Worm (Caenorhabditis elegans) whole organism, L4 larva: Measurements from ENCODE around the gene dac-1.

Experiments used
- F10B5.3 ChIP-seq: sonication (generic microtip); optimal IDR thresholded peaks from 2 replicates; lab custom pipeline; 2016; ENCODE audit warnings: mild to moderate bottlenecking, missing genetic modification characterization, missing compliant biosample characterization
- F26F4.8 ChIP-seq: fragments of 200-800 bp; sonication (Bioruptor generic); conservative IDR thresholded peaks from 2 replicates; pipeline ENCODE4 v1.3.6; 2022; ENCODE audit warnings: missing genetic modification characterization, missing compliant biosample characterization
- F49E8.2 ChIP-seq: sonication (generic microtip); optimal IDR thresholded peaks from 2 replicates; lab custom pipeline; 2016; ENCODE audit warnings: missing compliant biosample characterization, mild to moderate bottlenecking, missing genetic modification characterization, borderline replicate concordance
- R02D3.7 ChIP-seq: fragments of 150-350 bp; sonication (generic microtip); optimal IDR thresholded peaks from 3 replicates; lab custom pipeline; 2014; ENCODE audit warnings: missing biosample characterization, missing genetic modification characterization
- ZK546.5 ChIP-seq, 2 experiments: sonication (generic microtip); optimal IDR thresholded peaks; 2 replicates each; lab custom pipeline; 2017; ENCODE audit warnings: missing biosample characterization in 2 of 2, missing genetic modification characterization in 2 of 2
- aha-1 ChIP-seq: fragments of 150-350 bp; peaks from one replicate; lab custom pipeline; 2014; ENCODE audit warnings: missing biosample characterization, missing genetic modification characterization
- arid-1 ChIP-seq: fragments of 200-800 bp; sonication (Bioruptor generic); conservative IDR thresholded peaks from 2 replicates; pipeline ENCODE4 v1.3.6; 2022; ENCODE audit warnings: missing genetic modification reagents, missing genetic modification characterization, missing compliant biosample characterization
- ceh-32 ChIP-seq: sonication (generic microtip); optimal IDR thresholded peaks from 2 replicates; lab custom pipeline; 2016; ENCODE audit warnings: mild to moderate bottlenecking, missing genetic modification characterization, missing compliant biosample characterization; ENCODE audit not compliant: poor library complexity
- ceh-44 ChIP-seq: fragments of 200-800 bp; sonication (Bioruptor generic); IDR thresholded peaks from 2 replicates; pipeline ENCODE4 v1.3.6; 2022; ENCODE audit warnings: missing genetic modification reagents, missing genetic modification characterization, missing compliant biosample characterization
- ceh-82 ChIP-seq: sonication (generic microtip); optimal IDR thresholded peaks from 2 replicates; lab custom pipeline; 2017; ENCODE audit warnings: missing biosample characterization, missing genetic modification characterization
- ces-1 ChIP-seq: fragments of 150-350 bp; sonication (generic microtip); optimal IDR thresholded peaks from 4 replicates; lab custom pipeline; 2014; ENCODE audit warnings: missing biosample characterization, missing genetic modification reagents, missing genetic modification characterization
- ctbp-1 ChIP-seq: fragments of 200-800 bp; sonication (Bioruptor generic); IDR thresholded peaks from 2 replicates; pipeline ENCODE4 v1.3.6; 2022; ENCODE audit warnings: missing genetic modification reagents, missing genetic modification characterization, missing compliant biosample characterization
- daf-16 ChIP-seq, 3 experiments: sonication (generic microtip); optimal IDR thresholded peaks; 2 replicates each; lab custom pipeline; 2016 to 2017; ENCODE audit warnings: missing genetic modification characterization in 3 of 3, missing genetic modification reagents in 3 of 3, mild to moderate bottlenecking in 2 of 3, missing compliant biosample characterization in 2 of 3, missing biosample characterization in 1 of 3, moderate library complexity in 1 of 3
- daf-8 ChIP-seq: fragments of 200-800 bp; sonication (Bioruptor generic); IDR thresholded peaks from 2 replicates; pipeline ENCODE4 v1.3.6; 2022; ENCODE audit warnings: missing genetic modification characterization, missing compliant biosample characterization
- dmd-8 ChIP-seq: fragments of 200-800 bp; sonication (Bioruptor generic); IDR thresholded peaks from 2 replicates; pipeline ENCODE4 v1.3.6; 2022; ENCODE audit warnings: missing genetic modification characterization, missing compliant biosample characterization
- egl-27 ChIP-seq: sonication (generic microtip); optimal IDR thresholded peaks from 3 replicates; lab custom pipeline; 2017; ENCODE audit warnings: missing biosample characterization, missing genetic modification reagents, missing genetic modification characterization
- egl-43 ChIP-seq: fragments of 200-800 bp; sonication (Bioruptor generic); IDR thresholded peaks from 2 replicates; pipeline ENCODE4 v1.3.6; 2022; ENCODE audit warnings: missing genetic modification reagents, missing genetic modification characterization, missing compliant biosample characterization
- fkh-10 ChIP-seq: fragments of 150-350 bp; optimal IDR thresholded peaks from 2 replicates; lab custom pipeline; 2014; ENCODE audit warnings: missing biosample characterization, missing genetic modification reagents, missing genetic modification characterization
- gei-8 ChIP-seq: fragments of 200-800 bp; sonication (Bioruptor generic); optimal IDR thresholded peaks from 2 replicates; lab custom pipeline; 2018; ENCODE audit warnings: mild to moderate bottlenecking, missing genetic modification characterization, missing compliant biosample characterization
- hlh-30 ChIP-seq: sonication (generic microtip); optimal IDR thresholded peaks from 2 replicates; lab custom pipeline; 2017; ENCODE audit warnings: antibody characterized with exemption, mild to moderate bottlenecking, missing genetic modification characterization, missing compliant biosample characterization; ENCODE audit not compliant: insufficient read depth
- hmg-1.1 ChIP-seq: fragments of 200-800 bp; sonication (Bioruptor generic); IDR thresholded peaks from 2 replicates; pipeline ENCODE4 v1.3.6; 2022; ENCODE audit warnings: missing genetic modification reagents, missing genetic modification characterization, missing compliant biosample characterization
- jun-1 ChIP-seq: fragments of 150-350 bp; optimal IDR thresholded peaks from 2 replicates; lab custom pipeline; 2014; ENCODE audit warnings: missing biosample characterization, missing genetic modification reagents, missing genetic modification characterization
- lim-7 ChIP-seq: fragments of 200-800 bp; sonication (Bioruptor generic); IDR thresholded peaks from 2 replicates; pipeline ENCODE4 v1.3.6; 2022; ENCODE audit warnings: missing genetic modification characterization, missing compliant biosample characterization
- lin-1 ChIP-seq: fragments of 200-800 bp; sonication (Bioruptor generic); IDR thresholded peaks from 2 replicates; pipeline ENCODE4 v1.3.6; 2022; ENCODE audit warnings: missing genetic modification reagents, missing genetic modification characterization, missing compliant biosample characterization
- lin-13 ChIP-seq: fragments of 150-350 bp; optimal IDR thresholded peaks from 2 replicates; lab custom pipeline; 2014; ENCODE audit warnings: missing biosample characterization, missing genetic modification reagents, missing genetic modification characterization
- lin-29 ChIP-seq: fragments of 200-800 bp; sonication (Bioruptor generic); IDR thresholded peaks from 2 replicates; pipeline ENCODE4 v1.3.6; 2022; ENCODE audit warnings: missing genetic modification reagents, missing genetic modification characterization, missing compliant biosample characterization
- lin-38 ChIP-seq: fragments of 200-800 bp; sonication (Bioruptor generic); IDR thresholded peaks from 2 replicates; pipeline ENCODE4 v1.3.6; 2022; ENCODE audit warnings: missing genetic modification reagents, missing genetic modification characterization, missing compliant biosample characterization
- lin-39 ChIP-seq: fragments of 150-350 bp; optimal IDR thresholded peaks from 2 replicates; lab custom pipeline; 2014; ENCODE audit warnings: missing biosample characterization, missing genetic modification reagents, missing genetic modification characterization
- mep-1 ChIP-seq: fragments of 150-350 bp; sonication (generic microtip); optimal IDR thresholded peaks from 3 replicates; lab custom pipeline; 2014; ENCODE audit warnings: missing biosample characterization, missing genetic modification characterization
- mxl-2 ChIP-seq: fragments of 200-800 bp; sonication (Bioruptor generic); conservative IDR thresholded peaks from 2 replicates; pipeline ENCODE4 v1.3.6; 2022; ENCODE audit warnings: missing genetic modification reagents, missing genetic modification characterization, missing compliant biosample characterization
- nhr-10 ChIP-seq: fragments of 150-350 bp; optimal IDR thresholded peaks from 2 replicates; lab custom pipeline; 2014; ENCODE audit warnings: missing biosample characterization, missing genetic modification characterization
- nhr-102 ChIP-seq: sonication (generic microtip); optimal IDR thresholded peaks from 2 replicates; lab custom pipeline; 2016; ENCODE audit warnings: mild to moderate bottlenecking, missing genetic modification characterization, moderate library complexity, missing compliant biosample characterization
- nhr-25 ChIP-seq: sonication (generic microtip); optimal IDR thresholded peaks from 2 replicates; lab custom pipeline; 2017; ENCODE audit warnings: missing genetic modification characterization, mild to moderate bottlenecking, missing compliant biosample characterization, antibody characterized with exemption, moderate library complexity, borderline replicate concordance; ENCODE audit not compliant: insufficient read depth
- nhr-41 ChIP-seq: fragments of 200-800 bp; sonication (Bioruptor generic); IDR thresholded peaks from 2 replicates; pipeline ENCODE4 v1.3.6; 2022; ENCODE audit warnings: missing genetic modification reagents, missing genetic modification characterization, missing compliant biosample characterization
- nhr-42 ChIP-seq: fragments of 200-800 bp; sonication (Bioruptor generic); IDR thresholded peaks from 2 replicates; pipeline ENCODE4 v1.3.6; 2022; ENCODE audit warnings: missing genetic modification characterization, missing compliant biosample characterization
- nhr-48 ChIP-seq: sonication (generic microtip); optimal IDR thresholded peaks from 2 replicates; lab custom pipeline; 2016; ENCODE audit warnings: mild to moderate bottlenecking, missing genetic modification characterization, missing compliant biosample characterization
- nhr-76 ChIP-seq: fragments of 150-350 bp; optimal IDR thresholded peaks from 2 replicates; lab custom pipeline; 2014; ENCODE audit warnings: missing biosample characterization, missing genetic modification characterization
- php-3 ChIP-seq: fragments of 200-800 bp; sonication (Bioruptor generic); IDR thresholded peaks from 2 replicates; pipeline ENCODE4 v1.3.6; 2022; ENCODE audit warnings: missing genetic modification reagents, missing genetic modification characterization, missing compliant biosample characterization
- pqm-1 ChIP-seq: sonication (generic microtip); optimal IDR thresholded peaks from 2 replicates; lab custom pipeline; 2017; ENCODE audit warnings: missing biosample characterization, missing genetic modification characterization
- set-16 ChIP-seq: fragments of 200-800 bp; sonication (Bioruptor generic); IDR thresholded peaks from 2 replicates; pipeline ENCODE4 v1.3.6; 2022; ENCODE audit warnings: missing genetic modification reagents, missing genetic modification characterization, missing compliant biosample characterization
- snpc-1.2 ChIP-seq: fragments of 200-800 bp; sonication (Bioruptor generic); IDR thresholded peaks from 2 replicates; pipeline ENCODE4 v1.3.6; 2022; ENCODE audit warnings: missing genetic modification reagents, missing genetic modification characterization, missing compliant biosample characterization
- snpc-4 ChIP-seq: fragments of 150-350 bp; optimal IDR thresholded peaks from 2 replicates; lab custom pipeline; 2014; ENCODE audit warnings: missing biosample characterization, missing genetic modification characterization
- spr-3 ChIP-seq: fragments of 200-800 bp; sonication (Bioruptor generic); optimal IDR thresholded peaks from 2 replicates; lab custom pipeline; 2018; ENCODE audit warnings: mild to moderate bottlenecking, missing genetic modification characterization, missing compliant biosample characterization
- tra-1 ChIP-seq: fragments of 200-800 bp; sonication (Bioruptor generic); IDR thresholded peaks from 2 replicates; pipeline ENCODE4 v1.3.6; 2022; ENCODE audit warnings: missing genetic modification reagents, missing genetic modification characterization, missing compliant biosample characterization
- unc-62 ChIP-seq, 3 experiments: fragments of 150-350 bp in 1 of 3; sonication (generic microtip); optimal IDR thresholded peaks in 2 of 3; peaks in 1 of 3; 1 replicate in 1 of 3; 2 replicates in 2 of 3; lab custom pipeline; 2014 to 2017; ENCODE audit warnings: missing biosample characterization in 3 of 3, missing genetic modification characterization in 3 of 3, missing genetic modification reagents in 3 of 3, missing genotype in 1 of 3
- zag-1 ChIP-seq: fragments of 150-350 bp; optimal IDR thresholded peaks from 2 replicates; lab custom pipeline; 2014; ENCODE audit warnings: missing biosample characterization, missing genetic modification characterization
- zfp-3 ChIP-seq: fragments of 200-800 bp; sonication (Bioruptor generic); conservative IDR thresholded peaks from 2 replicates; pipeline ENCODE4 v1.3.6; 2022; ENCODE audit warnings: missing genetic modification reagents, missing genetic modification characterization, missing compliant biosample characterization
- ztf-11 ChIP-seq: fragments of 150-350 bp; optimal IDR thresholded peaks from 2 replicates; lab custom pipeline; 2014; ENCODE audit warnings: missing biosample characterization, missing genetic modification characterization

dac-1 gene

DNA sequence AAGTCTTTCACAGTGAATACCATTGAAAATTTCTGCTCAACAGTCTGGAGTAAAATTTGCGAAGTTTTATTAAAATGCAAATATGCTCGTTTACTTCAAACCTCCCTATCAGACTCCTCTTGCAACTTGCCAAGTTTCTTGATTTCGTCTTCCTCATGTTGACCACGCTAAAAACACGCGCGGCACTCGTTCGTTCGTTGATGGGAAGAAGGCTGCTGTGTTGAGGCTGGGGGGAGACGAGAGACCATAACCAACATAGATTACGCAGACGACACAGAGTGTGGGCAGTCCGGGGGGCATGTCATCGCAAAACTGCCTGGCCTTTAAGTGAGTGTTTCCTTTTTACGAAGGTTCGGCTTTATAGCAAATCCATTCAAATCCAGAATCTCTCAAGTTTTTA is 28.1 kb downstream of the dac-1 start (continued):
- TF ChIP-seq mxl-2 (GFP tag; lab: Robert Waterston, UW): peak; percentile 44; the same call in 1 of the 2 replicates

DNA sequence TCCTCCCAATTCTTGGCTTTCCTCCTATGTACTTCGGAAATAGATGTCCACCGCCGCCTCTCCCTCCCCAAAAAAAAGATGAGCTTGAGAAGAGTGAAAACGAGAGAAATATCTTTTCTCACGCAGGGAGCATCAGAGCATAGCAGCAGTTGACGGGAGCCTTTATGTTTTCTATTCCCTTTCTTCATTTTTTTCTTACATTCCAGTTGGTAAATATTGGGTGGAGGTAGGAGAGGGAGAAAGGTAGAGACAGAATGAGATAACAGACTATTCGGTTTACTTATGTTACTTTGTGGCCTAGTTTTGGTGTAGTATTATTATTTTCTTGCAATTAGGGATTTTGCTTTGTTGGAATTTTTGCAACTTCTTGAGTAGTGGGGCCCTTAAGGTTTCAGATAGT is 28.6 kb downstream of the dac-1 start:
- TF ChIP-seq ceh-32 (tag; lab: Kevin White, UChicago): no peak
- no peak for TF ChIP-seq arid-1
- no peak for TF ChIP-seq lin-38 (GFP tag; lab: Robert Waterston, UW)
- TF ChIP-seq daf-16 (GFP tag; optimal IDR thresholded peaks at IDR 0.05; lab: Kevin White, UChicago): no peak
- peak; percentile 17 for TF ChIP-seq daf-16 (tag; optimal IDR thresholded peaks at IDR 0.05; lab: Kevin White, UChicago)
- no peak for TF ChIP-seq zag-1
- no peak for TF ChIP-seq daf-8
- TF ChIP-seq egl-27: no peak
- no peak for TF ChIP-seq nhr-41 (GFP tag; lab: Robert Waterston, UW)
- TF ChIP-seq F10B5.3 (tag; lab: Kevin White, UChicago): no peak
- no peak for TF ChIP-seq snpc-4
- TF ChIP-seq jun-1 (tag; lab: Kevin White, UChicago): no peak
- TF ChIP-seq hlh-30 (tag; lab: Kevin White, UChicago): no peak
- TF ChIP-seq unc-62 (GFP tag; optimal IDR thresholded peaks at IDR 0.05 in 1 of 2; lab: Kevin White, UChicago): peak in 1 of 2 experiments; percentile 43
- TF ChIP-seq unc-62 (tag; optimal IDR thresholded peaks at IDR 0.05; lab: Kevin White, UChicago): no peak
- TF ChIP-seq fkh-10 (GFP tag; lab: Kevin White, UChicago): no peak
- TF ChIP-seq nhr-102: no peak
- TF ChIP-seq lin-13 (GFP tag; lab: Kevin White, UChicago): no peak

DNA sequence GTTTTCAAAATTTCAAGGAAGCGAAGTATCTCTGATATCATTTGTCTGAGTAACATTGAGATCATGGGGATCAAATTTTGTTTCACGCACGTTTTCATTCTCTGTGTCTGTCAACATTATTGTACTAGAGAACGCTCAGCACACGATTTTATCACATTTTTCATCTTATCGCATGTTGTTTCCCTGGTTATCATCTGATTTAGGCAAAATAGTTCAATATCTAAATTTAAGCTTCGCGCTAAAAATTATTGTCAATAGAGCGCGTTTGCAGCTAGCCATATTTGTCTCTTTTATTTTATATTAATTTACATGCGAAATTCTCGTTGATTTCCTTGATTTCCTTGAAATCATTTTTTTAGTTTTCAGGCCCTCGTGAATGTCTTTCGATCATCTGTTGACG is 29.5 kb downstream of the dac-1 start, which contains the start of gene K02F3.2:
Gene K02F3.2 (plus strand): TSS at position 357 of the 400 bp plus-strand sequence.
- no peak for TF ChIP-seq egl-43 (GFP tag; lab: Robert Waterston, UW)
- TF ChIP-seq lin-29: no peak
- no peak for TF ChIP-seq F26F4.8 (GFP tag; lab: Robert Waterston, UW)
- no peak for TF ChIP-seq nhr-10 (tag; lab: Kevin White, UChicago)
- no peak for TF ChIP-seq hmg-1.1 (GFP tag; lab: Robert Waterston, UW)
- no peak for TF ChIP-seq nhr-41 (GFP tag; lab: Robert Waterston, UW)
- TF ChIP-seq gei-8 (GFP tag; lab: Kevin White, UChicago): no peak
- no peak for TF ChIP-seq php-3 (GFP tag; lab: Robert Waterston, UW)
- no peak for TF ChIP-seq zfp-3 (GFP tag; lab: Robert Waterston, UW)
- no peak for TF ChIP-seq lim-7 (GFP tag; lab: Robert Waterston, UW)
- no peak for TF ChIP-seq ZK546.5 (tag; optimal IDR thresholded peaks at IDR 0.05; lab: Kevin White, UChicago)
- no peak for TF ChIP-seq ceh-82
- no peak for TF ChIP-seq spr-3 (GFP tag; lab: Kevin White, UChicago)
- TF ChIP-seq set-16 (GFP tag; lab: Robert Waterston, UW): no peak
- no peak for TF ChIP-seq egl-27
- peak; percentile 84 for TF ChIP-seq aha-1
- TF ChIP-seq ctbp-1: no peak
- TF ChIP-seq lin-1: no peak
- peak; percentile 1 for TF ChIP-seq pqm-1
- TF ChIP-seq dmd-8 (GFP tag; lab: Robert Waterston, UW): no peak
- TF ChIP-seq ces-1: no peak
- peak; percentile 53 for TF ChIP-seq nhr-48 (tag; lab: Kevin White, UChicago)
- no peak for TF ChIP-seq tra-1
- no peak for TF ChIP-seq F49E8.2 (tag; lab: Kevin White, UChicago)
- TF ChIP-seq nhr-42: no peak
- no peak for TF ChIP-seq nhr-76 (tag; lab: Kevin White, UChicago)
- TF ChIP-seq snpc-1.2: no peak
- no peak for TF ChIP-seq lin-39
- TF ChIP-seq lin-13 (GFP tag; lab: Kevin White, UChicago): no peak
- peak; percentile 56 for TF ChIP-seq mep-1 (tag; lab: Kevin White, UChicago)
- no peak for TF ChIP-seq nhr-25 (tag; lab: Kevin White, UChicago)
- TF ChIP-seq ztf-11 (tag; lab: Kevin White, UChicago): no peak
- no peak for TF ChIP-seq R02D3.7 (tag; lab: Kevin White, UChicago)
- TF ChIP-seq fkh-10 (GFP tag; lab: Kevin White, UChicago): no peak
- no peak for TF ChIP-seq ceh-44
